Worm (Caenorhabditis elegans) whole organism, L4 larva: ENCODE measurements around the gene gly-1.
A peak's percentile ranks its signal among the peaks of the same experiment; 100 is the strongest.

Source experiments
- F26F4.8 ChIP-seq: fragments of 200-800 bp; sonication (Bioruptor generic); conservative IDR thresholded peaks from 2 replicates; pipeline ENCODE4 v1.3.6; 2022; ENCODE audit warnings: missing genetic modification characterization, missing compliant biosample characterization
- F49E8.2 ChIP-seq: sonication (generic microtip); optimal IDR thresholded peaks from 2 replicates; lab custom pipeline; 2016; ENCODE audit warnings: missing compliant biosample characterization, mild to moderate bottlenecking, missing genetic modification characterization, borderline replicate concordance
- R02D3.7 ChIP-seq: fragments of 150-350 bp; sonication (generic microtip); optimal IDR thresholded peaks from 3 replicates; lab custom pipeline; 2014; ENCODE audit warnings: missing biosample characterization, missing genetic modification characterization
- T20F7.1 ChIP-seq: fragments of 200-800 bp; sonication (Bioruptor generic); optimal IDR thresholded peaks from 2 replicates; lab custom pipeline; 2018; ENCODE audit warnings: mild to moderate bottlenecking, missing genetic modification characterization, missing compliant biosample characterization
- Y105C5A.15 ChIP-seq: fragments of 200-800 bp; sonication (Bioruptor generic); IDR thresholded peaks from 2 replicates; pipeline ENCODE4 v1.3.6; 2022; ENCODE audit warnings: missing genetic modification characterization, missing compliant biosample characterization
- Y48G9A.11 ChIP-seq: fragments of 200-800 bp; sonication (Bioruptor generic); IDR thresholded peaks from 2 replicates; pipeline ENCODE4 v1.3.6; 2022; ENCODE audit warnings: missing genetic modification reagents, missing genetic modification characterization, missing compliant biosample characterization
- ZK337.2 ChIP-seq: fragments of 200-800 bp; sonication (Bioruptor generic); IDR thresholded peaks from 2 replicates; pipeline ENCODE4 v1.3.6; 2022; ENCODE audit warnings: missing genetic modification reagents, missing genetic modification characterization, missing compliant biosample characterization
- ama-1 ChIP-seq: fragments of 150-350 bp; optimal IDR thresholded peaks from 2 replicates; lab custom pipeline; 2014; ENCODE audit warnings: inconsistent platforms, mixed read lengths
- arid-1 ChIP-seq: fragments of 200-800 bp; sonication (Bioruptor generic); conservative IDR thresholded peaks from 2 replicates; pipeline ENCODE4 v1.3.6; 2022; ENCODE audit warnings: missing genetic modification reagents, missing genetic modification characterization, missing compliant biosample characterization
- ceh-20 ChIP-seq: fragments of 200-800 bp; sonication (Bioruptor generic); IDR thresholded peaks from 2 replicates; pipeline ENCODE4 v1.3.6; 2022; ENCODE audit warnings: missing genetic modification reagents, missing genetic modification characterization, missing compliant biosample characterization
- ceh-62 ChIP-seq: sonication (generic microtip); optimal IDR thresholded peaks from 2 replicates; lab custom pipeline; 2017; ENCODE audit warnings: missing biosample characterization, missing genetic modification characterization
- ces-1 ChIP-seq: fragments of 150-350 bp; sonication (generic microtip); optimal IDR thresholded peaks from 4 replicates; lab custom pipeline; 2014; ENCODE audit warnings: missing biosample characterization, missing genetic modification reagents, missing genetic modification characterization
- daf-16 ChIP-seq, 3 experiments: sonication (generic microtip); optimal IDR thresholded peaks; 2 replicates each; lab custom pipeline; 2016 to 2017; ENCODE audit warnings: missing genetic modification characterization in 3 of 3, missing genetic modification reagents in 3 of 3, mild to moderate bottlenecking in 2 of 3, missing compliant biosample characterization in 2 of 3, missing biosample characterization in 1 of 3, moderate library complexity in 1 of 3
- daf-8 ChIP-seq: fragments of 200-800 bp; sonication (Bioruptor generic); IDR thresholded peaks from 2 replicates; pipeline ENCODE4 v1.3.6; 2022; ENCODE audit warnings: missing genetic modification characterization, missing compliant biosample characterization
- dve-1 ChIP-seq: sonication (generic microtip); optimal IDR thresholded peaks from 2 replicates; lab custom pipeline; 2017; ENCODE audit warnings: antibody characterized with exemption, mild to moderate bottlenecking, missing genetic modification characterization, missing compliant biosample characterization; ENCODE audit not compliant: insufficient read depth
- egl-43 ChIP-seq: fragments of 200-800 bp; sonication (Bioruptor generic); IDR thresholded peaks from 2 replicates; pipeline ENCODE4 v1.3.6; 2022; ENCODE audit warnings: missing genetic modification reagents, missing genetic modification characterization, missing compliant biosample characterization
- hif-1 ChIP-seq, 2 experiments: sonication (generic microtip); optimal IDR thresholded peaks; 2 replicates each; lab custom pipeline; 2016 to 2017; ENCODE audit warnings: missing compliant biosample characterization in 2 of 2, missing genetic modification characterization in 2 of 2, missing genetic modification reagents in 2 of 2, missing genotype in 2 of 2, mild to moderate bottlenecking in 1 of 2
- lim-7 ChIP-seq: fragments of 200-800 bp; sonication (Bioruptor generic); IDR thresholded peaks from 2 replicates; pipeline ENCODE4 v1.3.6; 2022; ENCODE audit warnings: missing genetic modification characterization, missing compliant biosample characterization
- lin-13 ChIP-seq: fragments of 150-350 bp; optimal IDR thresholded peaks from 2 replicates; lab custom pipeline; 2014; ENCODE audit warnings: missing biosample characterization, missing genetic modification reagents, missing genetic modification characterization
- lin-15B ChIP-seq: fragments of 150-350 bp; sonication (generic microtip); optimal IDR thresholded peaks from 3 replicates; lab custom pipeline; 2014; ENCODE audit warnings: missing biosample characterization, missing genetic modification characterization
- lin-29 ChIP-seq: fragments of 200-800 bp; sonication (Bioruptor generic); IDR thresholded peaks from 2 replicates; pipeline ENCODE4 v1.3.6; 2022; ENCODE audit warnings: missing genetic modification reagents, missing genetic modification characterization, missing compliant biosample characterization
- lin-38 ChIP-seq: fragments of 200-800 bp; sonication (Bioruptor generic); IDR thresholded peaks from 2 replicates; pipeline ENCODE4 v1.3.6; 2022; ENCODE audit warnings: missing genetic modification reagents, missing genetic modification characterization, missing compliant biosample characterization
- lsy-2 ChIP-seq, 2 experiments: fragments of 150-350 bp in 1 of 2; sonication (generic microtip) in 1 of 2; optimal IDR thresholded peaks; 2 replicates each; lab custom pipeline; 2014 to 2017; ENCODE audit warnings: missing biosample characterization in 2 of 2, missing genetic modification characterization in 2 of 2
- mdt-29 ChIP-seq: fragments of 200-800 bp; sonication (Bioruptor generic); IDR thresholded peaks from 2 replicates; pipeline ENCODE4 v1.3.6; 2022; ENCODE audit warnings: missing genetic modification reagents, missing genetic modification characterization, missing compliant biosample characterization
- mxl-3 ChIP-seq: fragments of 200-800 bp; sonication (Bioruptor generic); optimal IDR thresholded peaks from 2 replicates; lab custom pipeline; 2018; ENCODE audit warnings: mild to moderate bottlenecking, missing genetic modification characterization, missing compliant biosample characterization
- nhr-102 ChIP-seq: sonication (generic microtip); optimal IDR thresholded peaks from 2 replicates; lab custom pipeline; 2016; ENCODE audit warnings: mild to moderate bottlenecking, missing genetic modification characterization, moderate library complexity, missing compliant biosample characterization
- nhr-237 ChIP-seq: sonication (generic microtip); optimal IDR thresholded peaks from 2 replicates; lab custom pipeline; 2017; ENCODE audit warnings: missing biosample characterization, missing genetic modification characterization
- nhr-42 ChIP-seq: fragments of 200-800 bp; sonication (Bioruptor generic); IDR thresholded peaks from 2 replicates; pipeline ENCODE4 v1.3.6; 2022; ENCODE audit warnings: missing genetic modification characterization, missing compliant biosample characterization
- pqm-1 ChIP-seq: sonication (generic microtip); optimal IDR thresholded peaks from 2 replicates; lab custom pipeline; 2017; ENCODE audit warnings: missing biosample characterization, missing genetic modification characterization
- rbr-2 ChIP-seq: sonication (generic microtip); optimal IDR thresholded peaks from 2 replicates; lab custom pipeline; 2016; ENCODE audit warnings: missing genotype, missing genetic modification characterization, missing compliant biosample characterization
- sdz-12 ChIP-seq: fragments of 200-800 bp; sonication (Bioruptor generic); optimal IDR thresholded peaks from 2 replicates; lab custom pipeline; 2018; ENCODE audit warnings: mild to moderate bottlenecking, missing genetic modification characterization, missing compliant biosample characterization
- set-16 ChIP-seq: fragments of 200-800 bp; sonication (Bioruptor generic); IDR thresholded peaks from 2 replicates; pipeline ENCODE4 v1.3.6; 2022; ENCODE audit warnings: missing genetic modification reagents, missing genetic modification characterization, missing compliant biosample characterization
- snpc-4 ChIP-seq: fragments of 150-350 bp; optimal IDR thresholded peaks from 2 replicates; lab custom pipeline; 2014; ENCODE audit warnings: missing biosample characterization, missing genetic modification characterization
- unc-62 ChIP-seq, 3 experiments: fragments of 150-350 bp in 1 of 3; sonication (generic microtip); optimal IDR thresholded peaks in 2 of 3; peaks in 1 of 3; 1 replicate in 1 of 3; 2 replicates in 2 of 3; lab custom pipeline; 2014 to 2017; ENCODE audit warnings: missing biosample characterization in 3 of 3, missing genetic modification characterization in 3 of 3, missing genetic modification reagents in 3 of 3, missing genotype in 1 of 3
- vab-7 ChIP-seq: fragments of 200-800 bp; sonication (Bioruptor generic); IDR thresholded peaks from 2 replicates; pipeline ENCODE4 v1.3.6; 2022; ENCODE audit warnings: missing genetic modification reagents, missing genetic modification characterization, missing compliant biosample characterization
- zfp-2 ChIP-seq: sonication (generic microtip); optimal IDR thresholded peaks from 2 replicates; lab custom pipeline; 2016; ENCODE audit warnings: mild to moderate bottlenecking, missing genetic modification characterization, missing compliant biosample characterization
- zfp-3 ChIP-seq: fragments of 200-800 bp; sonication (Bioruptor generic); conservative IDR thresholded peaks from 2 replicates; pipeline ENCODE4 v1.3.6; 2022; ENCODE audit warnings: missing genetic modification reagents, missing genetic modification characterization, missing compliant biosample characterization
- zip-11 ChIP-seq: fragments of 200-800 bp; sonication (Bioruptor generic); IDR thresholded peaks from 2 replicates; pipeline ENCODE4 v1.3.6; 2022; ENCODE audit warnings: missing genetic modification characterization, missing compliant biosample characterization

Gene gly-1

DNA sequence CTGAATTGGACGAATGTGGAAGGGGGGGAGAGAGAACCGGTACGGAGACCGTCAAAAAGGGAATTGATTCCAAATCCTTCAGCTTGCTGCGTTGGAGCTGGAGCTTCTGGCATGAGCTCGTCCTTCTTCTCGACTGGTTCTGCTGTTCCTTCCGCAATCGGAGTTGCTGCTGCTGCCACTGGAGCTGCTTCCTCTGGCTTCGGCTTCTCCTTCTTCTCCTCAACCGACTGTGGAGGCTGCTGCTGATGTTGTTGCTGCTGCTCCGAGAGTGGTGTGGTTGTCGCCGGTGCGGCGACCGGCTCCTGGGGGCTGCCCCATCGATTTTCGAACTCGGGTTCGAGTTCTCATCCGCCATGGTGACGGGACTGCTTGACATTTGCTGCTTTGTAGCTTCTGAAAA, 32.8 kb upstream of the gly-1 start, which contains the start of gene R03D7.2:
R03D7.2 (minus strand) TSS at position 399 of the 400 bp plus-strand sequence.
- TF ChIP-seq F26F4.8 (no peak), daf-16 (GFP tag; optimal IDR thresholded peaks at IDR 0.05; lab: Kevin White, UChicago) (no peak), daf-16 (tag; optimal IDR thresholded peaks at IDR 0.05; lab: Kevin White, UChicago) (no peak), F49E8.2 (tag; lab: Kevin White, UChicago) (no peak), lim-7 (GFP tag; lab: Robert Waterston, UW) (0 out of 2 replicates have a peak, but pooled peaks have one; percentile 12), lin-29 (GFP tag; lab: Robert Waterston, UW) (no peak), egl-43 (GFP tag; lab: Robert Waterston, UW) (0 out of 2 replicates have a peak, but pooled peaks have one; percentile 33), vab-7 (GFP tag; lab: Robert Waterston, UW) (no peak), rbr-2 (tag; lab: Kevin White, UChicago) (no peak), ZK337.2 (no peak), set-16 (GFP tag; lab: Robert Waterston, UW) (peak; percentile 95), lin-38 (GFP tag; lab: Robert Waterston, UW) (no peak)

DNA sequence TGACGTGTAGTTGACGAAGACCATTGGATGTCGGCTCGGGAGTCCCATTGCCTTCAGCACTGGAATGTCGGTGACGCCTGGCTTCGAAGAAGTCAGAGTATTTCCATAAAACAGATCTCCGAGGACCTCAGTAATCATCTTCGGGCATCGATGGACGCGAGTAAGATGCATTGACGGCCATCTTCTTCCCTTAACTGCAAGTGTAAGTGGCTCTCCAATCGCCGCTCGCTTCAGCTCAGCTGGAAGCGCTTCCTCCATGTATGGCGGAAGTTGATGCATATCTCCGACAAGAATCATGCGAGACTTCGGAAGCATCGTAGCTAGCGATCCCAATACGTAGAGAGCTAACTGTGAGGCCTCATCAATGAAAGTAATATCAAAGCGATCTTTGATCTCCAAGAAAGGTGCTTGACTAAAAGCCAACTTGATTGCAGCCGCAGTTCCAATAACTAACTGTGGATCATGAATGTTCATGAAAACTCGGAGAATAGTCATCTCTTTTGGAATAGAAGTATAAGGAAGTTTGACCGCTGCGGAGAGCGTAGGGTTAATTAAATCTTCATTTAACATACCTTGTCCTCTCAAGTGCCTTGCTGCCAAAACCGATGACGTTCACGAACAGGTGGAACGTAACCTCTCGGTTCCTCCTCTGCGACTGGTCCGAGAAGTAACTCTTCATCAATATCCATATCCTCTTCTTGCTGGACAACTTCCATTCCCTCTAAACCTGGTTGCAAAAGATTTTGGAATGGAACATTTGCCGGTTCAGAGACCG, 32.1 kb upstream of the gly-1 start:
- TF ChIP-seq hif-1 (tag; optimal IDR thresholded peaks at IDR 0.05; lab: Kevin White, UChicago) (no peak), arid-1 (GFP tag; lab: Robert Waterston, UW) (0 out of 2 replicates have a peak, but pooled peaks have one; percentile 8), ces-1 (no peak), set-16 (GFP tag; lab: Robert Waterston, UW) (peak; percentile 19; the same call in 1 of the 2 replicates), pqm-1 (tag; lab: Kevin White, UChicago) (no peak), lin-13 (GFP tag; lab: Kevin White, UChicago) (peak; percentile 13), R02D3.7 (no peak), T20F7.1 (GFP tag; lab: Kevin White, UChicago) (no peak), nhr-102 (no peak), dve-1 (no peak), unc-62 (GFP tag; optimal IDR thresholded peaks at IDR 0.05 in 1 of 2; lab: Kevin White, UChicago) (peak in 1 of 2 experiments; percentile 20), unc-62 (tag; optimal IDR thresholded peaks at IDR 0.05; lab: Kevin White, UChicago) (no peak), F49E8.2 (tag; lab: Kevin White, UChicago) (peak; percentile 25), lin-38 (GFP tag; lab: Robert Waterston, UW) (peak; percentile 60), mdt-29 (GFP tag; lab: Robert Waterston, UW) (no peak)

ce11 chrII:10932725-10933124, 30.7 kb upstream of the gly-1 start:
- TF ChIP-seq Y48G9A.11 (GFP tag; lab: Robert Waterston, UW), result 0 out of 2 replicates have a peak, but pooled peaks have one; percentile 6
- peak; percentile 62; the same call in 1 of the 2 replicates for TF ChIP-seq egl-43 (GFP tag; lab: Robert Waterston, UW)
- peak; percentile 96 for TF ChIP-seq set-16 (GFP tag; lab: Robert Waterston, UW)

DNA sequence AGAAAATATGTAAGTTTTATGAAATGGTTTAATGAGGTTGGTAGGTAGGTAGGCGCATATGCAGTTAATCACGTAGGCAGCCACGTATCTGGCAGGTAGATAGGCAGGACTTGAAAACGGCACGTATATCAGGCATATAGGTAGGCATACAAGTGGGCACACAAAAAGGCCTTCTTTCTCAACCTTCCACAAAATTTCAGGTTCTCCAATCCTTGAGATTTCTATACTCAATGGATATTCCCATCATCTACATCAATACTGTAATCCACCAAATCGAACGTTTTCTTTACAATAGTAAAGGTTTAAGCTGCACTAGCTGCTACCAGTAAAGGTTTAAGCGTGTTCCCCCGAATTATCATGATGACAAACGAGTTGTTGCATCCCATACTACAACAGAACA, 30.3 kb upstream of the gly-1 start:
- TF ChIP-seq daf-8 (no peak), zfp-2 (no peak), ama-1 (lab: Kevin White, UChicago) (no peak), zip-11 (GFP tag; lab: Robert Waterston, UW) (no peak), snpc-4 (no peak), mxl-3 (GFP tag; lab: Kevin White, UChicago) (no peak), ceh-62 (tag; lab: Kevin White, UChicago) (no peak), zfp-3 (GFP tag; lab: Robert Waterston, UW) (no peak), lsy-2 (tag; optimal IDR thresholded peaks at IDR 0.05; lab: Kevin White, UChicago) (no peak), nhr-42 (no peak), nhr-237 (no peak), ceh-20 (GFP tag; lab: Robert Waterston, UW) (no peak), sdz-12 (GFP tag; lab: Kevin White, UChicago) (no peak), Y105C5A.15 (no peak), lin-15B (tag; lab: Kevin White, UChicago) (no peak)
- TF ChIP-seq, all 104 proteins: peak for 0
